Worm (Caenorhabditis elegans) whole organism, L4 larva: Measurements from ENCODE around the gene T22F3.8.

Source experiments
- F10B5.3 ChIP-seq: sonication (generic microtip); optimal IDR thresholded peaks from 2 replicates; lab custom pipeline; 2016; ENCODE audit warnings: mild to moderate bottlenecking, missing genetic modification characterization, missing compliant biosample characterization
- F26F4.8 ChIP-seq: fragments of 200-800 bp; sonication (Bioruptor generic); conservative IDR thresholded peaks from 2 replicates; pipeline ENCODE4 v1.3.6; 2022; ENCODE audit warnings: missing genetic modification characterization, missing compliant biosample characterization
- F37D6.2 ChIP-seq: sonication (generic microtip); optimal IDR thresholded peaks from 2 replicates; lab custom pipeline; 2016; ENCODE audit warnings: mild to moderate bottlenecking, missing genetic modification characterization, missing compliant biosample characterization
- F44E2.7 ChIP-seq: fragments of 200-800 bp; sonication (Bioruptor generic); IDR thresholded peaks from 2 replicates; pipeline ENCODE4 v2.1.2; 2022; ENCODE audit warnings: missing genetic modification characterization, missing compliant biosample characterization
- F49E8.2 ChIP-seq: sonication (generic microtip); optimal IDR thresholded peaks from 2 replicates; lab custom pipeline; 2016; ENCODE audit warnings: missing compliant biosample characterization, mild to moderate bottlenecking, missing genetic modification characterization, borderline replicate concordance
- T26A8.4 ChIP-seq: fragments of 200-800 bp; sonication (Bioruptor generic); IDR thresholded peaks from 2 replicates; pipeline ENCODE4 v1.3.6; 2022; ENCODE audit warnings: missing genetic modification characterization, missing compliant biosample characterization
- Y48G9A.11 ChIP-seq: fragments of 200-800 bp; sonication (Bioruptor generic); IDR thresholded peaks from 2 replicates; pipeline ENCODE4 v1.3.6; 2022; ENCODE audit warnings: missing genetic modification reagents, missing genetic modification characterization, missing compliant biosample characterization
- ZK337.2 ChIP-seq: fragments of 200-800 bp; sonication (Bioruptor generic); IDR thresholded peaks from 2 replicates; pipeline ENCODE4 v1.3.6; 2022; ENCODE audit warnings: missing genetic modification reagents, missing genetic modification characterization, missing compliant biosample characterization
- ZK546.5 ChIP-seq, 2 experiments: sonication (generic microtip); optimal IDR thresholded peaks; 2 replicates each; lab custom pipeline; 2017; ENCODE audit warnings: missing biosample characterization in 2 of 2, missing genetic modification characterization in 2 of 2
- aha-1 ChIP-seq: fragments of 150-350 bp; peaks from one replicate; lab custom pipeline; 2014; ENCODE audit warnings: missing biosample characterization, missing genetic modification characterization
- ceh-32 ChIP-seq: sonication (generic microtip); optimal IDR thresholded peaks from 2 replicates; lab custom pipeline; 2016; ENCODE audit warnings: mild to moderate bottlenecking, missing genetic modification characterization, missing compliant biosample characterization; ENCODE audit not compliant: poor library complexity
- daf-16 ChIP-seq, 3 experiments: sonication (generic microtip); optimal IDR thresholded peaks; 2 replicates each; lab custom pipeline; 2016 to 2017; ENCODE audit warnings: missing genetic modification characterization in 3 of 3, missing genetic modification reagents in 3 of 3, mild to moderate bottlenecking in 2 of 3, missing compliant biosample characterization in 2 of 3, missing biosample characterization in 1 of 3, moderate library complexity in 1 of 3
- dve-1 ChIP-seq: sonication (generic microtip); optimal IDR thresholded peaks from 2 replicates; lab custom pipeline; 2017; ENCODE audit warnings: antibody characterized with exemption, mild to moderate bottlenecking, missing genetic modification characterization, missing compliant biosample characterization; ENCODE audit not compliant: insufficient read depth
- egl-27 ChIP-seq: sonication (generic microtip); optimal IDR thresholded peaks from 3 replicates; lab custom pipeline; 2017; ENCODE audit warnings: missing biosample characterization, missing genetic modification reagents, missing genetic modification characterization
- fkh-10 ChIP-seq: fragments of 150-350 bp; optimal IDR thresholded peaks from 2 replicates; lab custom pipeline; 2014; ENCODE audit warnings: missing biosample characterization, missing genetic modification reagents, missing genetic modification characterization
- gei-8 ChIP-seq: fragments of 200-800 bp; sonication (Bioruptor generic); optimal IDR thresholded peaks from 2 replicates; lab custom pipeline; 2018; ENCODE audit warnings: mild to moderate bottlenecking, missing genetic modification characterization, missing compliant biosample characterization
- hif-1 ChIP-seq, 2 experiments: sonication (generic microtip); optimal IDR thresholded peaks; 2 replicates each; lab custom pipeline; 2016 to 2017; ENCODE audit warnings: missing compliant biosample characterization in 2 of 2, missing genetic modification characterization in 2 of 2, missing genetic modification reagents in 2 of 2, missing genotype in 2 of 2, mild to moderate bottlenecking in 1 of 2
- hmg-1.1 ChIP-seq: fragments of 200-800 bp; sonication (Bioruptor generic); IDR thresholded peaks from 2 replicates; pipeline ENCODE4 v1.3.6; 2022; ENCODE audit warnings: missing genetic modification reagents, missing genetic modification characterization, missing compliant biosample characterization
- lin-1 ChIP-seq: fragments of 200-800 bp; sonication (Bioruptor generic); IDR thresholded peaks from 2 replicates; pipeline ENCODE4 v1.3.6; 2022; ENCODE audit warnings: missing genetic modification reagents, missing genetic modification characterization, missing compliant biosample characterization
- lin-15B ChIP-seq: fragments of 150-350 bp; sonication (generic microtip); optimal IDR thresholded peaks from 3 replicates; lab custom pipeline; 2014; ENCODE audit warnings: missing biosample characterization, missing genetic modification characterization
- lin-38 ChIP-seq: fragments of 200-800 bp; sonication (Bioruptor generic); IDR thresholded peaks from 2 replicates; pipeline ENCODE4 v1.3.6; 2022; ENCODE audit warnings: missing genetic modification reagents, missing genetic modification characterization, missing compliant biosample characterization
- lsy-2 ChIP-seq, 2 experiments: fragments of 150-350 bp in 1 of 2; sonication (generic microtip) in 1 of 2; optimal IDR thresholded peaks; 2 replicates each; lab custom pipeline; 2014 to 2017; ENCODE audit warnings: missing biosample characterization in 2 of 2, missing genetic modification characterization in 2 of 2
- madf-9 ChIP-seq: fragments of 200-800 bp; sonication (Bioruptor generic); conservative IDR thresholded peaks from 2 replicates; pipeline ENCODE4 v1.3.6; 2022; ENCODE audit warnings: missing genetic modification reagents, missing genetic modification characterization, missing compliant biosample characterization
- mep-1 ChIP-seq: fragments of 150-350 bp; sonication (generic microtip); optimal IDR thresholded peaks from 3 replicates; lab custom pipeline; 2014; ENCODE audit warnings: missing biosample characterization, missing genetic modification characterization
- mes-2 ChIP-seq: sonication (generic microtip); optimal IDR thresholded peaks from 2 replicates; lab custom pipeline; 2016; ENCODE audit warnings: missing genotype, mild to moderate bottlenecking, missing genetic modification characterization, missing compliant biosample characterization; ENCODE audit not compliant: poor library complexity, severe bottlenecking
- mxl-3 ChIP-seq: fragments of 200-800 bp; sonication (Bioruptor generic); optimal IDR thresholded peaks from 2 replicates; lab custom pipeline; 2018; ENCODE audit warnings: mild to moderate bottlenecking, missing genetic modification characterization, missing compliant biosample characterization
- nhr-10 ChIP-seq: fragments of 150-350 bp; optimal IDR thresholded peaks from 2 replicates; lab custom pipeline; 2014; ENCODE audit warnings: missing biosample characterization, missing genetic modification characterization
- nhr-11 ChIP-seq: fragments of 150-350 bp; optimal IDR thresholded peaks from 2 replicates; lab custom pipeline; 2014; ENCODE audit warnings: missing biosample characterization, missing genetic modification characterization
- nhr-25 ChIP-seq: sonication (generic microtip); optimal IDR thresholded peaks from 2 replicates; lab custom pipeline; 2017; ENCODE audit warnings: missing genetic modification characterization, mild to moderate bottlenecking, missing compliant biosample characterization, antibody characterized with exemption, moderate library complexity, borderline replicate concordance; ENCODE audit not compliant: insufficient read depth
- nhr-6 ChIP-seq: fragments of 150-350 bp; optimal IDR thresholded peaks from 2 replicates; lab custom pipeline; 2014; ENCODE audit warnings: missing biosample characterization, missing genetic modification characterization
- pqm-1 ChIP-seq: sonication (generic microtip); optimal IDR thresholded peaks from 2 replicates; lab custom pipeline; 2017; ENCODE audit warnings: missing biosample characterization, missing genetic modification characterization
- rbr-2 ChIP-seq: sonication (generic microtip); optimal IDR thresholded peaks from 2 replicates; lab custom pipeline; 2016; ENCODE audit warnings: missing genotype, missing genetic modification characterization, missing compliant biosample characterization
- snpc-1.2 ChIP-seq: fragments of 200-800 bp; sonication (Bioruptor generic); IDR thresholded peaks from 2 replicates; pipeline ENCODE4 v1.3.6; 2022; ENCODE audit warnings: missing genetic modification reagents, missing genetic modification characterization, missing compliant biosample characterization
- unc-130 ChIP-seq: sonication (generic microtip); optimal IDR thresholded peaks from 2 replicates; lab custom pipeline; 2016; ENCODE audit warnings: missing genetic modification reagents, missing genetic modification characterization, missing compliant biosample characterization
- unc-62 ChIP-seq, 3 experiments: fragments of 150-350 bp in 1 of 3; sonication (generic microtip); optimal IDR thresholded peaks in 2 of 3; peaks in 1 of 3; 1 replicate in 1 of 3; 2 replicates in 2 of 3; lab custom pipeline; 2014 to 2017; ENCODE audit warnings: missing biosample characterization in 3 of 3, missing genetic modification characterization in 3 of 3, missing genetic modification reagents in 3 of 3, missing genotype in 1 of 3
- vab-7 ChIP-seq: fragments of 200-800 bp; sonication (Bioruptor generic); IDR thresholded peaks from 2 replicates; pipeline ENCODE4 v1.3.6; 2022; ENCODE audit warnings: missing genetic modification reagents, missing genetic modification characterization, missing compliant biosample characterization
- zfp-3 ChIP-seq: fragments of 200-800 bp; sonication (Bioruptor generic); conservative IDR thresholded peaks from 2 replicates; pipeline ENCODE4 v1.3.6; 2022; ENCODE audit warnings: missing genetic modification reagents, missing genetic modification characterization, missing compliant biosample characterization

Gene T22F3.8

DNA sequence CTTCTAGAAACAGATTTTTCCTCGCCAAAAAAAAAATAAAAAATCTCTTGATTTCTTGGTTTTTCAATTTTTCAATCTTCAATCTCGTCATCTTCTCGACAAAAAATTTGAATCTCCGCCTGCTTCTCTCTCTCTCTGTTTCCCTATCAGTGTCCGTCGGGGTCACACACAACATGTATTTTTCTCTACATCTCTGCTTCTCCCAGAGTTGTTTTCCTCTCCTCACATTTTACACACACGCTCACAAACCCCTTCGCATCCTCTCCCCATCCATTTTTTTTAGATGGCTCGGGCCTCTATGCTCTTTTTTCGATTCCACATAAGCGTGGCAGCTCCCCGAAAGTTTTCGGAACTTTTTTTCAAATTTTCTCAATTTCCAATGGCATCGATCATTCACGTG is 25.4 kb downstream of the T22F3.8 start (continued):
- no peak for TF ChIP-seq fkh-10 (GFP tag; lab: Kevin White, UChicago)
- no peak for TF ChIP-seq T26A8.4
- no peak for TF ChIP-seq lin-15B (tag; lab: Kevin White, UChicago)
- TF ChIP-seq F44E2.7 (GFP tag; lab: Robert Waterston, UW), result no peak
- no peak for TF ChIP-seq F37D6.2 (tag; lab: Kevin White, UChicago)
- TF ChIP-seq zfp-3 (GFP tag; lab: Robert Waterston, UW), result 0 out of 2 replicates have a peak, but pooled peaks have one; percentile 9
- TF ChIP-seq egl-27 (tag; lab: Kevin White, UChicago), result no peak
- TF ChIP-seq gei-8 (GFP tag; lab: Kevin White, UChicago), result no peak
- TF ChIP-seq nhr-6 (tag; lab: Kevin White, UChicago), result no peak
- peak; percentile 61 for TF ChIP-seq mep-1 (tag; lab: Kevin White, UChicago)
- TF ChIP-seq ZK337.2 (GFP tag; lab: Robert Waterston, UW), result no peak
- TF ChIP-seq rbr-2 (tag; lab: Kevin White, UChicago), result peak; percentile 15
- TF ChIP-seq nhr-10, result peak; percentile 69
- peak; percentile 80 for TF ChIP-seq nhr-11 (tag; lab: Kevin White, UChicago)
- TF ChIP-seq dve-1 (tag; lab: Kevin White, UChicago), result peak; percentile 34
- TF ChIP-seq mes-2, result peak; percentile 39
- TF ChIP-seq ZK546.5 (tag; optimal IDR thresholded peaks at IDR 0.05; lab: Kevin White, UChicago), result no peak

DNA sequence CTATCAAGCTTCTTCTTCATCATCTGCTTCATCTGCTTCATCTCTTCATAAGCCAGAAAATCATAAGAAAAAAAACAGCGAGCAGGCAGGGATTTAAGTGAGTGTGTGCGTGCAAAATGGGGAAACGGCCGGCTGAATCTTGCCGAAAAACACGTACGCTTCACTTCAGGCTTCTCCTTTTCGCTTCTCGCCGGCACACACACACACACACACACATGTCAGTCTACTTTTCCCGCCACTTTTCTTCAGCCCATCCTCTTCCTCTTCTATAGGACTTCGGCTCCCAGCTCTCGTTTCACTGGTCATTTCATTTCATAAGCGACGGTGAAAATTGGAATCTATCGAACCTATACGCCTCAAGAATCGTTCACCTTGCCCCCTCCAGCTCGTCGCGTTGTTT is 26.0 kb downstream of the T22F3.8 start:
- TF ChIP-seq F10B5.3 (tag; lab: Kevin White, UChicago) (no peak), mxl-3 (GFP tag; lab: Kevin White, UChicago) (peak; percentile 46), lin-38 (GFP tag; lab: Robert Waterston, UW) (no peak), hif-1 (tag; optimal IDR thresholded peaks at IDR 0.05; lab: Kevin White, UChicago) (peak in 1 of 2 experiments; percentile 98), hmg-1.1 (GFP tag; lab: Robert Waterston, UW) (0 out of 2 replicates have a peak, but pooled peaks have one; percentile 16), unc-62 (GFP tag; optimal IDR thresholded peaks at IDR 0.05 in 1 of 2; lab: Kevin White, UChicago) (peak in 1 of 2 experiments; percentile 92), unc-62 (tag; optimal IDR thresholded peaks at IDR 0.05; lab: Kevin White, UChicago) (no peak), aha-1 (tag; lab: Kevin White, UChicago) (peak; percentile 98)

DNA sequence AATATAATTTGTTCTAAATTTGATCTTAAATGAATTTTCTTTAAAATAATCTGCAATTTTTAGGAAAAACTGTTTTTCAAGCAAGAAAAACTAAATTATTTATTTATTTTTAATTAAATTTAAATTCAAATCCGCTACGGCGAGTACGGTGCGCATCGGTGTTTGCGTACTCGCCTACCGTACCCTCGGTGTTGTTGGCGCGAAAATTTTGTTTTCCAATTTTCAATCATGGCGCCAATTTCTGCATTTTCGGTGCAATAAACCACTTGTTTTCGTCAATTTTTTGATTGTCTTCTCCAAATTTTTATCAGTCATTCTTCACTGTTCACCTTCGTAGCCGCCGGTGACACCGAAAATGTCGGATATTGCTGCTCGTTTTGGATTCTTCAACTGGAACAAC is 26.4 kb downstream of the T22F3.8 start, which contains the start of gene pygl-1:
TSS of gene pygl-1 (plus strand) at position 211 of the 400 bp plus-strand sequence.
- TF ChIP-seq F49E8.2 (tag; lab: Kevin White, UChicago) (peak; percentile 66), madf-9 (GFP tag; lab: Robert Waterston, UW) (0 out of 2 replicates have a peak, but pooled peaks have one; percentile 10), lin-1 (no peak), ceh-32 (tag; lab: Kevin White, UChicago) (no peak), vab-7 (GFP tag; lab: Robert Waterston, UW) (no peak), lin-38 (GFP tag; lab: Robert Waterston, UW) (peak; percentile 69), aha-1 (tag; lab: Kevin White, UChicago) (no peak), daf-16 (GFP tag; optimal IDR thresholded peaks at IDR 0.05; lab: Kevin White, UChicago) (no peak), daf-16 (tag; optimal IDR thresholded peaks at IDR 0.05; lab: Kevin White, UChicago) (peak; percentile 28), zfp-3 (GFP tag; lab: Robert Waterston, UW) (no peak), snpc-1.2 (GFP tag; lab: Robert Waterston, UW) (peak; percentile 27; the same call in 1 of the 2 replicates), F26F4.8 (GFP tag; lab: Robert Waterston, UW) (no peak), Y48G9A.11 (GFP tag; lab: Robert Waterston, UW) (peak; percentile 91), pqm-1 (tag; lab: Kevin White, UChicago) (no peak), nhr-25 (tag; lab: Kevin White, UChicago) (no peak), lsy-2 (tag; optimal IDR thresholded peaks at IDR 0.05; lab: Kevin White, UChicago) (peak in 1 of 2 experiments; percentile 72), unc-130 (GFP tag; lab: Kevin White, UChicago) (peak; percentile 88), rbr-2 (tag; lab: Kevin White, UChicago) (no peak)
